Worm (Caenorhabditis elegans): ENCODE data around the gene oac-4.

oac-4 gene

DNA sequence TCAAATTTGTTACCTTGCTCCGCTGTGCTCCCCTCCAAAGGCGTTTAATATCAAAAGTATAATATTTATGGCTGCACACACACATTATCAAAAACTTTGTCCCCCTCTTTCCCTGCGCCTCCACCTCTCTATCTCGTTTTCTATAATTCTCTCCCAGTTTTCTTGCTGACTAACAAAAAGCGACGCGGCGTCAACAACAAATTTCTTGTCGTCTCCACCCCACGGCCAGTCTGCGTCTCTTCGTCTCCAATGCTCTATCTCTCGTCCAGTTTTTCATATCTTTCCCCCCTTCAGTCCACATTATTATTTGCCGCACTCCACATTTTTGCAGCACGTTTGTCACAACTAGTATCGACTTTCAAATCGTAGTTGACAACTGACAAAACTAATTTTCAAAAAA is 25.3 kb downstream of the oac-4 start:
- TF ChIP-seq Y95B8A.8 (GFP tag; IDR thresholded peaks at IDR 0.05) (no peak), F49E8.2 (tag; optimal IDR thresholded peaks at IDR 0.05; ENCODE audit: insufficient read depth) (no peak), attf-3 (GFP tag; conservative IDR thresholded peaks at IDR 0.05) (no peak), madf-8 (GFP tag; conservative IDR thresholded peaks at IDR 0.05) (no peak), B0336.3 (GFP tag; IDR thresholded peaks at IDR 0.05) (no peak), lin-40 (tag; optimal IDR thresholded peaks at IDR 0.05) (peak; percentile 23), F10E7.11 (tag; optimal IDR thresholded peaks at IDR 0.05) (no peak), dpff-1 (tag; optimal IDR thresholded peaks at IDR 0.05) (no peak), nfyb-1 (GFP tag; IDR thresholded peaks at IDR 0.05) (no peak), rcor-1 (GFP tag; IDR thresholded peaks at IDR 0.05) (no peak), ccch-3 (GFP tag; optimal IDR thresholded peaks at IDR 0.05) (no peak), ztf-25 (GFP tag; IDR thresholded peaks at IDR 0.05) (no peak), mxl-1 (tag; optimal IDR thresholded peaks at IDR 0.05) (no peak), ceh-91 (GFP tag; IDR thresholded peaks at IDR 0.05) (no peak), mcd-1 (GFP tag; IDR thresholded peaks at IDR 0.05) (0 out of 2 replicates have a peak, but pooled peaks have one; percentile 30), tbx-9 (tag; optimal IDR thresholded peaks at IDR 0.05; ENCODE audit: borderline replicate concordance) (no peak), ekl-4 (GFP tag; IDR thresholded peaks at IDR 0.05) (no peak), F52B5.7 (tag; optimal IDR thresholded peaks at IDR 0.05) (no peak), nhr-80 (tag; optimal IDR thresholded peaks at IDR 0.05) (peak; percentile 87), hrde-1 (tag; optimal IDR thresholded peaks at IDR 0.05; ENCODE audit: borderline replicate concordance) (no peak), aptf-2 (GFP tag; conservative IDR thresholded peaks at IDR 0.05) (no peak), zfh-2 (GFP tag; conservative IDR thresholded peaks at IDR 0.05) (peak; percentile 43; the same call in 1 of the 2 replicates), ztf-26 (tag; optimal IDR thresholded peaks at IDR 0.05) (no peak), ets-4 (GFP tag; optimal IDR thresholded peaks at IDR 0.05) (no peak), aptf-3 (GFP tag; IDR thresholded peaks at IDR 0.05) (no peak), attf-5 (GFP tag; optimal IDR thresholded peaks at IDR 0.05) (peak; percentile 38), K12H6.12 (tag; optimal IDR thresholded peaks at IDR 0.05) (peak; percentile 42), C17E4.6 (GFP tag; IDR thresholded peaks at IDR 0.05) (no peak), dox-1 (GFP tag; IDR thresholded peaks at IDR 0.05) (peak; percentile 70), ztf-18 (tag; optimal IDR thresholded peaks at IDR 0.05) (no peak), Y67H2A.10 (GFP tag; conservative IDR thresholded peaks at IDR 0.05) (no peak), D2030.7 (GFP tag; IDR thresholded peaks at IDR 0.05) (no peak), cebp-2 (GFP tag; IDR thresholded peaks at IDR 0.05) (no peak), C06A6.2 (GFP tag; conservative IDR thresholded peaks at IDR 0.05) (no peak), lsy-27 (tag; optimal IDR thresholded peaks at IDR 0.05; ENCODE audit: borderline replicate concordance, insufficient read depth) (no peak), hmg-1.2 (GFP tag; IDR thresholded peaks at IDR 0.05) (peak; percentile 93), F33H1.4 (GFP tag; IDR thresholded peaks at IDR 0.05) (no peak), hmg-20 (GFP tag; IDR thresholded peaks at IDR 0.05) (no peak), cebp-1 (GFP tag; IDR thresholded peaks at IDR 0.05) (no peak), cebp-1 (tag; optimal IDR thresholded peaks at IDR 0.05) (peak; percentile 37), rec-8 (tag; optimal IDR thresholded peaks at IDR 0.05) (no peak), B0261.1 (tag; optimal IDR thresholded peaks at IDR 0.05) (no peak), ceh-40 (GFP tag; IDR thresholded peaks at IDR 0.05) (no peak), F57C9.4 (tag; optimal IDR thresholded peaks at IDR 0.05) (no peak), madf-6 (GFP tag; IDR thresholded peaks at IDR 0.05) (no peak), attf-6 (GFP tag; IDR thresholded peaks at IDR 0.05) (no peak), ceh-58 (GFP tag; IDR thresholded peaks at IDR 0.05) (no peak), let-526 (GFP tag; IDR thresholded peaks at IDR 0.05) (no peak), F22D6.2 (tag; optimal IDR thresholded peaks at IDR 0.05) (no peak), egrh-3 (GFP tag; IDR thresholded peaks at IDR 0.05) (no peak)
